Fruit fly (Drosophila melanogaster): ENCODE measurements around the gene CG43115.

The CG43115 gene

dm6 chrX:6062160-6062559 is 4.1 kb downstream of the CG43115 start:
- TF ChIP-seq h (GFP tag; optimal IDR thresholded peaks at IDR 0.05) (peak; percentile 38), psq (GFP tag; optimal IDR thresholded peaks at IDR 0.05) (no peak), jim (GFP tag; optimal IDR thresholded peaks at IDR 0.05) (no peak), brk (GFP tag; optimal IDR thresholded peaks at IDR 0.05) (no peak), usp (GFP tag; optimal IDR thresholded peaks at IDR 0.05) (no peak), Dfd (GFP tag; optimal IDR thresholded peaks at IDR 0.05) (no peak), CG9705 (GFP tag; optimal IDR thresholded peaks at IDR 0.05) (no peak), Rel (GFP tag; optimal IDR thresholded peaks at IDR 0.05) (no peak), Rel (tag; optimal IDR thresholded peaks at IDR 0.05) (peak; percentile 100), ey (GFP tag; optimal IDR thresholded peaks at IDR 0.05) (no peak), OdsH (GFP tag; optimal IDR thresholded peaks at IDR 0.05) (no peak)

DNA sequence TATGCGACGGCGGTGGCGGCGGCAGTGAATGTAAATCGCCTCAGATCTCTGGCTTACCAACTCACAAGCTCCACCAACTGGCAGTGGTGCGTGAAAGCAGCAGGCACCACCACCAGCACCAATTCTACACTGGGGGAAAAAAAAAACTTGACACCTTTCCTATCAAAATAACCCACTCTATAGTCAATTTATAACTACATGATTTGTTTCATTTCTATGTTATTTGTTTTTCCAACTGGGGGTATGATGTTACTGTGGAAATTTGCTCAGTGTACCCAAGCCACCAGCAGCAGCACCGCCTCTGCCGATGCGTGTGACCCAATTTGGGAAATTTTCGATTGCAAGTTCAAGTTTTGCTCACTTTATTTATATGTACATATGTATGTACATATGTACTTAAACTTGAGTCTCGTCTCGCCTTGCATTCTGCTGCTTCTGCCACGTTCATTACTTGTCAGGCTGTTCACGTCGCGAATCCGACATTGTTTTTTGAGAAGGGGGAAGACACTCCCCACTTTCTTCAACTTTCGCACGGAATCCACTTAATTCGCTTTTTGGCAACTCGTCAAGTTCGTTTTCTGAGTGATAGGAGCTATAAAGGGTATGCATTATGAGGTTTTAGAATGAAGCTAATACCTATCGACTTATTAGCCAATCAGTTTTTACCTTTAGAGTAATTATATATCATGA is 6.9 kb downstream of the CG43115 start:
- TF ChIP-seq Jra (GFP tag; optimal IDR thresholded peaks at IDR 0.05): no peak
- TF ChIP-seq psq (GFP tag; optimal IDR thresholded peaks at IDR 0.05): peak; percentile 1
- TF ChIP-seq lola (GFP tag; optimal IDR thresholded peaks at IDR 0.05): no peak
- no peak for TF ChIP-seq usp (GFP tag; optimal IDR thresholded peaks at IDR 0.05)
- TF ChIP-seq Sp1 (GFP tag; optimal IDR thresholded peaks at IDR 0.05): peak; percentile 1
- no peak for TF ChIP-seq pan (optimal IDR thresholded peaks at IDR 0.05)
- TF ChIP-seq CrebA (GFP tag; optimal IDR thresholded peaks at IDR 0.05; ENCODE audit: borderline replicate concordance): no peak
- no peak for TF ChIP-seq woc (GFP tag; optimal IDR thresholded peaks at IDR 0.05)
- TF ChIP-seq Abd-B (GFP tag; optimal IDR thresholded peaks at IDR 0.05): no peak
- TF ChIP-seq Dif (GFP tag; optimal IDR thresholded peaks at IDR 0.05; ENCODE audit: partially characterized antibody): no peak
- TF ChIP-seq Mio (GFP tag; optimal IDR thresholded peaks at IDR 0.05): no peak
- TF ChIP-seq Vsx2 (GFP tag; optimal IDR thresholded peaks at IDR 0.05; ENCODE audit: partially characterized antibody): no peak
- TF ChIP-seq tai (GFP tag; optimal IDR thresholded peaks at IDR 0.05): no peak
- TF ChIP-seq dl (GFP tag; optimal IDR thresholded peaks at IDR 0.05; ENCODE audit: insufficient read depth in 1 of 2, partially characterized antibody in 2 of 2): no peak
- TF ChIP-seq fru (GFP tag; optimal IDR thresholded peaks at IDR 0.05): peak; percentile 71
- TF ChIP-seq dsf (GFP tag; optimal IDR thresholded peaks at IDR 0.05; ENCODE audit: borderline replicate concordance): no peak
- TF ChIP-seq Dfd (GFP tag; optimal IDR thresholded peaks at IDR 0.05): no peak
- no peak for TF ChIP-seq Hr78 (GFP tag; optimal IDR thresholded peaks at IDR 0.05)
- TF ChIP-seq Hnf4 (GFP tag; optimal IDR thresholded peaks at IDR 0.05): no peak
- no peak for TF ChIP-seq GATAd (GFP tag; optimal IDR thresholded peaks at IDR 0.05)
- TF ChIP-seq br (GFP tag; optimal IDR thresholded peaks at IDR 0.05): peak; percentile 47
- TF ChIP-seq Rel (GFP tag; optimal IDR thresholded peaks at IDR 0.05): no peak
- no peak for TF ChIP-seq Rel (tag; optimal IDR thresholded peaks at IDR 0.05)
- TF ChIP-seq rgr (GFP tag; optimal IDR thresholded peaks at IDR 0.05): peak; percentile 52
- no peak for TF ChIP-seq jim (GFP tag; optimal IDR thresholded peaks at IDR 0.05)
- TF ChIP-seq OdsH (GFP tag; optimal IDR thresholded peaks at IDR 0.05): peak; percentile 18
- TF ChIP-seq CG9705 (GFP tag; optimal IDR thresholded peaks at IDR 0.05): no peak
- TF ChIP-seq CG32264 (GFP tag; optimal IDR thresholded peaks at IDR 0.05): no peak
- TF ChIP-seq brk (GFP tag; optimal IDR thresholded peaks at IDR 0.05): no peak
- TF ChIP-seq HLH106 (tag; optimal IDR thresholded peaks at IDR 0.05): peak; percentile 5
- peak; percentile 62 for TF ChIP-seq h (GFP tag; optimal IDR thresholded peaks at IDR 0.05)
- TF ChIP-seq sv (GFP tag; optimal IDR thresholded peaks at IDR 0.05): no peak
- no peak for TF ChIP-seq Myc (optimal IDR thresholded peaks at IDR 0.05)
- TF ChIP-seq ey (GFP tag; optimal IDR thresholded peaks at IDR 0.05): peak; percentile 49
- no peak for TF ChIP-seq N (GFP tag; optimal IDR thresholded peaks at IDR 0.05)
- peak; percentile 20 for TF ChIP-seq dmrt93B (GFP tag; optimal IDR thresholded peaks at IDR 0.05)
- peak in 1 of 2 experiments; percentile 63 for TF ChIP-seq foxo (GFP tag; optimal IDR thresholded peaks at IDR 0.05)
- TF ChIP-seq sage (GFP tag; optimal IDR thresholded peaks at IDR 0.05): no peak
- no peak for TF ChIP-seq Hr83 (GFP tag; optimal IDR thresholded peaks at IDR 0.05; ENCODE audit: poor library complexity, severe bottlenecking)
